Worm (Caenorhabditis elegans): ENCODE results near the gene srg-67.
A peak's percentile ranks its signal among the peaks of the same experiment; 100 is the strongest.

srg-67 gene

DNA sequence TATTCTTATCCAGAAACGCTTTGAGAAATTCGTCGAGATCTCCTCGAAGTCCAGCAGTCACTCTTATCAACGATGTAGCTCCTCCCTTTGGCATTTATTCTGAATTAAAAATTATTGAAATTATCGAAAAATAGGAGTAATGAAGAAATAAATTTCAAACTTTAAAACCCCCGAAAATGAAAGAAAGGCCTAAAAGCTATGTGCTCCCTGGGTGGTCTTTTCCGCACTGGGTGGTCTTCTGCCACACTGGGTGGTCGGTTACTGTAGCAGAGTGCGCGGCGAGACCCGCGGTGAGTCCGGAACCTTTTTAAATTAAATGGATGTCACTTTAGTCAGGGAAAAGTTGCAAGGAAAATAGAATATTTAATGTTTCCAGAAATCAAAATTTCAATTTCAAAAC lies 23.7 kb downstream of the srg-67 start, which contains the start of gene snpc-1.3:
snpc-1.3 (minus strand) TSS at position 101 of the 400 bp plus-strand sequence.
- TF ChIP-seq ceh-40 (GFP tag; IDR thresholded peaks at IDR 0.05) (no peak), him-1 (tag; optimal IDR thresholded peaks at IDR 0.05) (no peak), mel-28 (tag; optimal IDR thresholded peaks at IDR 0.05; ENCODE audit: borderline replicate concordance) (no peak), tbp1 (GFP tag; optimal IDR thresholded peaks at IDR 0.05) (no peak), rec-8 (tag; optimal IDR thresholded peaks at IDR 0.05) (no peak)

DNA sequence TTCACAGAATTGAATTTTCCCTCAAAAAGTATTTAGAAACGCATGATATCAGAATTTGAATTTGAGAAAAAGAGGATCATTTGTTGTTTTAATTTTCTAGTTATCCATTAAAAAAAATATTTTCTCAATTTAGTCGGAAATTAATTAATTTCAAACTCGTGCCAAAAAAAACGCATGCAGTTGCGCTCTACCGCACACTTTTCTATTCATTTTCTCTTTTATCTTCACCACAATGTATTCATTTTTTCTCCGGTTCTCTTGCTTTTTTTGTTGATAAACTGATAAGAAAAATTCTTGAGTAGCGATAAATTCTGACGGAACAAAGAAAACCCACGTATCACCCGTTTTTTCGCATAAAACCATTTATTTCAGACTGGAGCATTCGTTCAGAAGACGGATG lies 29.8 kb downstream of the srg-67 start, which contains the start of gene acl-6:
acl-6 (plus strand) TSS at position 367 of the 400 bp plus-strand sequence.
- peak; percentile 86 for TF ChIP-seq lin-54 (GFP tag; optimal IDR thresholded peaks at IDR 0.05)
- peak; percentile 60 for TF ChIP-seq attf-5 (GFP tag; optimal IDR thresholded peaks at IDR 0.05)
- peak; percentile 60 for TF ChIP-seq F23B12.7 (tag; optimal IDR thresholded peaks at IDR 0.05; ENCODE audit: insufficient read depth)
- peak; percentile 31 for TF ChIP-seq dpl-1 (GFP tag; optimal IDR thresholded peaks at IDR 0.05)
- TF ChIP-seq mcd-1 (GFP tag; IDR thresholded peaks at IDR 0.05), result peak; percentile 94
- no peak for TF ChIP-seq snpc-4 (GFP tag; optimal IDR thresholded peaks at IDR 0.05)
- TF ChIP-seq snpc-4 (tag; optimal IDR thresholded peaks at IDR 0.05), result peak in 1 of 4 experiments; percentile 27
- no peak for TF ChIP-seq nhr-27 (tag; optimal IDR thresholded peaks at IDR 0.05)
- no peak for TF ChIP-seq F57C9.4 (tag; optimal IDR thresholded peaks at IDR 0.05)
- peak; percentile 52 for TF ChIP-seq lin-40 (tag; optimal IDR thresholded peaks at IDR 0.05)
- TF ChIP-seq let-607 (tag; optimal IDR thresholded peaks at IDR 0.05), result peak in 1 of 2 experiments; percentile 16
- TF ChIP-seq dox-1 (GFP tag; IDR thresholded peaks at IDR 0.05), result peak; percentile 74
- no peak for TF ChIP-seq mxl-1 (tag; optimal IDR thresholded peaks at IDR 0.05)
- peak; percentile 98 for TF ChIP-seq nhr-80 (tag; optimal IDR thresholded peaks at IDR 0.05)
- TF ChIP-seq efl-1 (GFP tag; optimal IDR thresholded peaks at IDR 0.05), result peak; percentile 43
- peak; percentile 38 for TF ChIP-seq tbp1 (GFP tag; optimal IDR thresholded peaks at IDR 0.05)
- no peak for TF ChIP-seq cebp-1 (GFP tag; IDR thresholded peaks at IDR 0.05)
- TF ChIP-seq cebp-1 (tag; optimal IDR thresholded peaks at IDR 0.05), result peak; percentile 51
- peak; percentile 72 for TF ChIP-seq ets-4 (GFP tag; optimal IDR thresholded peaks at IDR 0.05)
- TF ChIP-seq lsl-1 (GFP tag; optimal IDR thresholded peaks at IDR 0.05), result peak; percentile 11
- no peak for TF ChIP-seq unc-130 (GFP tag; optimal IDR thresholded peaks at IDR 0.05)
- TF ChIP-seq Y79H2A.3 (GFP tag; conservative IDR thresholded peaks at IDR 0.05), result no peak
- no peak for TF ChIP-seq bed-2 (GFP tag; IDR thresholded peaks at IDR 0.05)
- TF ChIP-seq ztf-18 (tag; optimal IDR thresholded peaks at IDR 0.05), result peak; percentile 30
- peak in 1 of 3 experiments; percentile 73 for TF ChIP-seq lin-35 (GFP tag; optimal IDR thresholded peaks at IDR 0.05)
- TF ChIP-seq hmg-1.2 (GFP tag; IDR thresholded peaks at IDR 0.05), result peak; percentile 27; the same call in 1 of the 2 replicates
- TF ChIP-seq nhr-90 (tag; optimal IDR thresholded peaks at IDR 0.05), result peak; percentile 1

DNA sequence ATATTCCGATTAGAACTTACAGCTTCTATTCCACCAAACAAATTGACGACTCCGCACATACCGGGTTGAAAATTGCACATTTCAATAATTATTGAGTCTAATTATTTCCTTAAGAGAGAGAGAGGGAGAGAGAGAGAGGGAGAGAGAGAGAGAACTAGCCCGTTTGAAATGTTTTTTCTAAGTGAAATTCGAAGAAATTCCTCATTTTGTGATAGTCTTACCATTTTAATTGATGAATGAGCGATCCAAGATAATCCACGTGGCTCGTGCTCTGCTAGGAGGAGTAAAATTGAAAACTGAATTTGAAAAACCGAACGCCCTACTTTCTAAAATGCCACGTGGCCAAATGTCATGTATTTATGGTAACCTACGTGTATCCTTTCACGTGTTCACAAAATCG lies 30.3 kb downstream of the srg-67 start, which contains the start of gene F08F3.8:
F08F3.8 (minus strand) TSS at position 101 of the 400 bp plus-strand sequence.
- TF ChIP-seq snpc-1.1 (tag; optimal IDR thresholded peaks at IDR 0.05; ENCODE audit: insufficient read depth) (no peak), attf-3 (GFP tag; conservative IDR thresholded peaks at IDR 0.05) (no peak), aptf-3 (GFP tag; IDR thresholded peaks at IDR 0.05) (no peak), ceh-79 (tag; optimal IDR thresholded peaks at IDR 0.05) (no peak), lsl-1 (GFP tag; optimal IDR thresholded peaks at IDR 0.05) (no peak), dpl-1 (GFP tag; optimal IDR thresholded peaks at IDR 0.05) (no peak), akir-1 (GFP tag; optimal IDR thresholded peaks at IDR 0.05) (no peak), Y79H2A.3 (GFP tag; conservative IDR thresholded peaks at IDR 0.05) (no peak), lir-1 (GFP tag; conservative IDR thresholded peaks at IDR 0.05) (no peak), F37B4.10 (GFP tag; IDR thresholded peaks at IDR 0.05) (no peak), dpff-1 (tag; optimal IDR thresholded peaks at IDR 0.05) (no peak), nhr-80 (tag; optimal IDR thresholded peaks at IDR 0.05) (no peak), lin-35 (GFP tag; optimal IDR thresholded peaks at IDR 0.05) (no peak), rec-8 (tag; optimal IDR thresholded peaks at IDR 0.05) (no peak), hmg-20 (GFP tag; IDR thresholded peaks at IDR 0.05) (no peak), nhr-120 (GFP tag; IDR thresholded peaks at IDR 0.05) (no peak)

Measured in whole organism, young adult.